Fruit fly (Drosophila melanogaster): ENCODE measurements around the gene CG15741.

DNA sequence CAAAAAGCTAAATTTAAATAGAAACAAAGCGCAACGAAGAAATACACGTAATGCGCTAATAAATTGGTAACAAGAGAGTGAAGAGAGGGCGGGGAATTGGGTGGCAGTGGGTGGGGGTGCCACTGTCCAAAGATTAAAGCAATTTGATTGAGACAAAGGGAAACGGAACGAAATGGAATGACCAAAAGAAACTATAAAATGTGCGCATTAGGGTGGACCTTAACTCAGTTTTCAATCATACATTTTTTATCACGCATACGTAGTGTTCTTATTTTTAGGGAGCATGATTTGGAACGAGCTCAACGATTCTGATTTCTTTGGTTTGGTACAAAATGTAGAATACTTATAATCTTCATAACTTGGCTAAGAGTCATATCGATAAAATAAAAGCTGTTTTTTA is 15.9 kb downstream of the CG15741 start:
- TF ChIP-seq pan (optimal IDR thresholded peaks at IDR 0.05): no peak
- TF ChIP-seq Myc (optimal IDR thresholded peaks at IDR 0.05): no peak
- no peak for TF ChIP-seq usp (GFP tag; optimal IDR thresholded peaks at IDR 0.05)
- no peak for TF ChIP-seq sv (GFP tag; optimal IDR thresholded peaks at IDR 0.05)
- TF ChIP-seq Hnf4 (GFP tag; optimal IDR thresholded peaks at IDR 0.05): no peak
- TF ChIP-seq Abd-B (GFP tag; optimal IDR thresholded peaks at IDR 0.05): no peak
- no peak for TF ChIP-seq CG9705 (GFP tag; optimal IDR thresholded peaks at IDR 0.05)
- TF ChIP-seq CG32264 (GFP tag; optimal IDR thresholded peaks at IDR 0.05): no peak

All from whole organism, wandering third instar larva.